Worm (Caenorhabditis elegans): ENCODE results near the gene F26D11.13.

- TF ChIP-seq nhr-120 (GFP tag; IDR thresholded peaks at IDR 0.05) (no peak), ztf-25 (GFP tag; IDR thresholded peaks at IDR 0.05) (no peak), sdz-38 (tag; optimal IDR thresholded peaks at IDR 0.05) (no peak), nhr-80 (tag; optimal IDR thresholded peaks at IDR 0.05) (no peak), rec-8 (tag; optimal IDR thresholded peaks at IDR 0.05) (no peak), ceh-40 (GFP tag; IDR thresholded peaks at IDR 0.05) (no peak), ztf-6 (GFP tag; IDR thresholded peaks at IDR 0.05) (no peak), pha-4 (tag; optimal IDR thresholded peaks at IDR 0.05) (no peak)
These were observed 40.1 kb upstream of the F26D11.13 start, which contains the start of gene ceh-76 for ce11 chrV:7994570-7994969.

All from whole organism, young adult.